Fruit fly (Drosophila melanogaster): Measurements from ENCODE around the gene Doc3.
A peak's percentile ranks its signal among the peaks of the same experiment; 100 is the strongest.

The Doc3 gene

dm6 chr3L:9011485-9012389 lies 6.7 kb downstream of the Doc3 start (continued):
- TF ChIP-seq jigr1 (GFP tag; IDR thresholded peaks at IDR 0.05) (peak; percentile 59; the same call in 1 of the 3 replicates), org-1 (GFP tag; optimal IDR thresholded peaks at IDR 0.05) (peak; percentile 75), NC2β (GFP tag; optimal IDR thresholded peaks at IDR 0.05) (peak; percentile 68), CG2120 (GFP tag; optimal IDR thresholded peaks at IDR 0.05) (no peak), CG11247 (GFP tag; IDR thresholded peaks at IDR 0.05) (peak; percentile 71), CG12391 (tag; optimal IDR thresholded peaks at IDR 0.05) (peak; percentile 82), PHDP (tag; optimal IDR thresholded peaks at IDR 0.05) (no peak), luna (GFP tag; optimal IDR thresholded peaks at IDR 0.05) (no peak), fru (optimal IDR thresholded peaks at IDR 0.05) (no peak), CG1792 (GFP tag; optimal IDR thresholded peaks at IDR 0.05) (peak; percentile 66), dmrt99B (tag; optimal IDR thresholded peaks at IDR 0.05) (peak; percentile 73), ewg (GFP tag; optimal IDR thresholded peaks at IDR 0.05) (peak; percentile 36), CoRest (tag; optimal IDR thresholded peaks at IDR 0.05) (peak; percentile 71), Antp (GFP tag; optimal IDR thresholded peaks at IDR 0.05) (peak; percentile 87), tio (GFP tag; optimal IDR thresholded peaks at IDR 0.05) (no peak), Nf-YA (GFP tag; IDR thresholded peaks at IDR 0.05) (peak; percentile 48; the same call in 1 of the 2 replicates), E2f2 (GFP tag; IDR thresholded peaks at IDR 0.05) (peak; percentile 48; the same call in 1 of the 2 replicates), CG10543 (GFP tag; optimal IDR thresholded peaks at IDR 0.05) (no peak), HmgD (GFP tag; optimal IDR thresholded peaks at IDR 0.05) (peak; percentile 31), dpn (GFP tag; optimal IDR thresholded peaks at IDR 0.05) (peak; percentile 70 to 86), CG7357 (GFP tag; IDR thresholded peaks at IDR 0.05) (peak; percentile 63; the same call in 1 of the 3 replicates), gcm (GFP tag; optimal IDR thresholded peaks at IDR 0.05) (peak; percentile 67), CG12104 (GFP tag; optimal IDR thresholded peaks at IDR 0.05) (peak; percentile 21), CG4282 (GFP tag; optimal IDR thresholded peaks at IDR 0.05) (no peak), CG18599 (GFP tag; optimal IDR thresholded peaks at IDR 0.05) (peak; percentile 47), chinmo (GFP tag; IDR thresholded peaks at IDR 0.05; ENCODE audit: partially characterized antibody) (no peak), psq (GFP tag; optimal IDR thresholded peaks at IDR 0.05) (no peak), prd (optimal IDR thresholded peaks at IDR 0.05) (no peak), prd (GFP tag; IDR thresholded peaks at IDR 0.05) (peak; percentile 90), Fer2 (tag; optimal IDR thresholded peaks at IDR 0.05) (no peak), Hr3 (GFP tag; optimal IDR thresholded peaks at IDR 0.05) (peak; percentile 59), CG6791 (GFP tag; IDR thresholded peaks at IDR 0.05; ENCODE audit: partially characterized antibody) (no peak), CG18764 (GFP tag; optimal IDR thresholded peaks at IDR 0.05) (peak; percentile 65), Optix (GFP tag; IDR thresholded peaks at IDR 0.05) (peak; percentile 70; the same call in 1 of the 3 replicates), peb (GFP tag; IDR thresholded peaks at IDR 0.05) (peak; percentile 67; the same call in 1 of the 2 replicates), CG14860 (GFP tag; IDR thresholded peaks at IDR 0.05; ENCODE audit: partially characterized antibody) (no peak), pnt (GFP tag; optimal IDR thresholded peaks at IDR 0.05) (peak; percentile 80), CG30020 (tag; optimal IDR thresholded peaks at IDR 0.05) (no peak), CG1233 (GFP tag; optimal IDR thresholded peaks at IDR 0.05) (peak; percentile 81), CG7839 (tag; optimal IDR thresholded peaks at IDR 0.05) (peak; percentile 71), mam (GFP tag; optimal IDR thresholded peaks at IDR 0.05) (peak; percentile 71), knrl (GFP tag; IDR thresholded peaks at IDR 0.05; ENCODE audit: partially characterized antibody) (no peak), maf-S (GFP tag; optimal IDR thresholded peaks at IDR 0.05) (peak; percentile 38), CG7786 (GFP tag; optimal IDR thresholded peaks at IDR 0.05) (peak; percentile 70), danr (GFP tag; IDR thresholded peaks at IDR 0.05) (peak; percentile 35; the same call in 1 of the 2 replicates), Lim3 (GFP tag; IDR thresholded peaks at IDR 0.05) (no peak), Camta (GFP tag; optimal IDR thresholded peaks at IDR 0.05) (peak; percentile 85), pum (GFP tag; optimal IDR thresholded peaks at IDR 0.05) (peak; percentile 90), CG10959 (GFP tag; IDR thresholded peaks at IDR 0.05) (peak; percentile 95)

Data from whole organism, embryonic.